Worm (Caenorhabditis elegans) whole organism, L4 larva: ENCODE measurements around the gene R10E9.2.

Experiments
- ama-1 ChIP-seq: fragments of 150-350 bp; optimal IDR thresholded peaks from 2 replicates; lab custom pipeline; 2014; ENCODE audit warnings: inconsistent platforms, mixed read lengths
- egl-27 ChIP-seq: sonication (generic microtip); optimal IDR thresholded peaks from 3 replicates; lab custom pipeline; 2017; ENCODE audit warnings: missing biosample characterization, missing genetic modification reagents, missing genetic modification characterization
- gei-8 ChIP-seq: fragments of 200-800 bp; sonication (Bioruptor generic); optimal IDR thresholded peaks from 2 replicates; lab custom pipeline; 2018; ENCODE audit warnings: mild to moderate bottlenecking, missing genetic modification characterization, missing compliant biosample characterization
- hlh-11 ChIP-seq: fragments of 200-800 bp; sonication (Bioruptor generic); optimal IDR thresholded peaks from 2 replicates; lab custom pipeline; 2018; ENCODE audit warnings: mild to moderate bottlenecking, missing genetic modification characterization, missing compliant biosample characterization
- nhr-28 ChIP-seq: fragments of 150-350 bp; optimal IDR thresholded peaks from 2 replicates; lab custom pipeline; 2014; ENCODE audit warnings: missing biosample characterization, missing genetic modification characterization
- nhr-42 ChIP-seq: fragments of 200-800 bp; sonication (Bioruptor generic); IDR thresholded peaks from 2 replicates; pipeline ENCODE4 v1.3.6; 2022; ENCODE audit warnings: missing genetic modification characterization, missing compliant biosample characterization
- nhr-76 ChIP-seq: fragments of 150-350 bp; optimal IDR thresholded peaks from 2 replicates; lab custom pipeline; 2014; ENCODE audit warnings: missing biosample characterization, missing genetic modification characterization
- pha-4 ChIP-seq, 2 experiments: fragments of 150-350 bp in 1 of 2; fragments of 200-800 bp in 1 of 2; sonication (Bioruptor generic) in 1 of 2; IDR thresholded peaks in 1 of 2; optimal IDR thresholded peaks in 1 of 2; 2 replicates each; pipeline versions ENCODE4 v1.3.6 to Lab custom; 2014 to 2022; ENCODE audit warnings: missing genetic modification characterization in 2 of 2, missing genetic modification reagents in 2 of 2, missing biosample characterization in 1 of 2, missing compliant biosample characterization in 1 of 2
- php-3 ChIP-seq: fragments of 200-800 bp; sonication (Bioruptor generic); IDR thresholded peaks from 2 replicates; pipeline ENCODE4 v1.3.6; 2022; ENCODE audit warnings: missing genetic modification reagents, missing genetic modification characterization, missing compliant biosample characterization
- skn-1 ChIP-seq: fragments of 150-350 bp; optimal IDR thresholded peaks from 2 replicates; lab custom pipeline; 2014; ENCODE audit warnings: missing biosample characterization, missing genetic modification characterization

DNA sequence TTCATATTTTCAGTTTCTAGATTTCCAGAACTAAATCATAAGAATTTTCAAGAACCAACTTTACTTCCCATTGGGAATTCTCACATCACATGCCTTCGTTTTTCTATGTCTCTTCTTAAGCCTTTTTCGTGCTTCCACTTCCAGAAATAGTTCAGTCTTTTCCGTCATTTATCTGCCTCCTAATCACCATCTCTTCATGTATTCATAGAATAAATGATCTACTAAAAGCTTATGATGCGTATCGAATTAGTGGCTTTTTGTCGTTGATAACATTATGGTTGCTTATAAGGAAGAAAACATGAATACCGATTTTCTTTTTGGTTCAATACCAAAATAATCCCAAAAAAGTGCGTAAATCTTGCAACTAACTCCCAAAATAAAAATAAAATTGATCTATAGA lies 9.3 kb downstream of the R10E9.2 start:
- TF ChIP-seq php-3 (GFP tag; lab: Robert Waterston, UW) = no peak
- no peak for TF ChIP-seq gei-8 (GFP tag; lab: Kevin White, UChicago)
- TF ChIP-seq nhr-28 (tag; lab: Kevin White, UChicago) = no peak
- no peak for TF ChIP-seq ama-1 (lab: Kevin White, UChicago)
- no peak for TF ChIP-seq skn-1
- TF ChIP-seq nhr-76 (tag; lab: Kevin White, UChicago) = no peak
- TF ChIP-seq nhr-42 (GFP tag; lab: Robert Waterston, UW) = no peak
- TF ChIP-seq hlh-11 (tag; lab: Kevin White, UChicago) = no peak
- TF ChIP-seq egl-27 (tag; lab: Kevin White, UChicago) = no peak
- no peak for TF ChIP-seq pha-4 (GFP tag; IDR thresholded peaks at IDR 0.05; lab: Robert Waterston, UW)
- TF ChIP-seq pha-4 (tag; optimal IDR thresholded peaks at IDR 0.05; lab: Kevin White, UChicago) = no peak
